Fruit fly (Drosophila melanogaster): ENCODE results near the gene Eig71Ee.

Eig71Ee gene

DNA sequence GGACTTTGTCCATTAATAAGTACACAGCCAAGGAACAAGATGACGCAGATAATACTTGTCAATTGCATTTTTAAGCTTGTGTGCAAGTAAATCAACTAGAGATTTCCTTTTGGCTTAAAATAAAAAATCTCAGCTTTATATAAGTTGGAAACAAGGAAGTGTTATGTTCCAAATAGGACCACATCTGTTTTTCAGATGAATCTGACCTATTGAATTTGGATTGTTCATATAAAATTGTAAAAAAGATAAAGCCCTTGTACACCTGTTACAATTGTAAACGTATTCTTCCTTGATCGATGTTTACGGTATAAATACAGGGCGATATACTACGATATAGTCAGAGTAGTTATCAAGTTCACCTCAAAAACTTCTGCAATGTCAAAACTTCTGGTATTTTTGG lies 1.5 kb upstream of the Eig71Ee start, which contains the start of the genes Eig71Ef and Eig71Eg:
Gene Eig71Ef, minus strand, starts transcription at position 101 of the 400 bp plus-strand sequence.
Gene Eig71Eg, plus strand, starts transcription at position 339 of the 400 bp plus-strand sequence.
- TF ChIP-seq Ets21C (GFP tag; optimal IDR thresholded peaks at IDR 0.05): no peak
- TF ChIP-seq Eip75B (GFP tag; optimal IDR thresholded peaks at IDR 0.05): no peak
- TF ChIP-seq Eip93F (GFP tag; optimal IDR thresholded peaks at IDR 0.05): no peak
- TF ChIP-seq CG6808 (GFP tag; optimal IDR thresholded peaks at IDR 0.05): no peak
- TF ChIP-seq spab (GFP tag; optimal IDR thresholded peaks at IDR 0.05): no peak
- no peak for TF ChIP-seq CG10631 (GFP tag; optimal IDR thresholded peaks at IDR 0.05)
- TF ChIP-seq fd59A (GFP tag; optimal IDR thresholded peaks at IDR 0.05): no peak
- no peak for TF ChIP-seq OdsH (GFP tag; optimal IDR thresholded peaks at IDR 0.05)
- TF ChIP-seq cyc (GFP tag; optimal IDR thresholded peaks at IDR 0.05): no peak
- TF ChIP-seq CG1621 (tag; optimal IDR thresholded peaks at IDR 0.05): no peak
- TF ChIP-seq Blimp-1 (GFP tag; optimal IDR thresholded peaks at IDR 0.05): no peak
- TF ChIP-seq CG7368 (GFP tag; optimal IDR thresholded peaks at IDR 0.05): no peak

DNA sequence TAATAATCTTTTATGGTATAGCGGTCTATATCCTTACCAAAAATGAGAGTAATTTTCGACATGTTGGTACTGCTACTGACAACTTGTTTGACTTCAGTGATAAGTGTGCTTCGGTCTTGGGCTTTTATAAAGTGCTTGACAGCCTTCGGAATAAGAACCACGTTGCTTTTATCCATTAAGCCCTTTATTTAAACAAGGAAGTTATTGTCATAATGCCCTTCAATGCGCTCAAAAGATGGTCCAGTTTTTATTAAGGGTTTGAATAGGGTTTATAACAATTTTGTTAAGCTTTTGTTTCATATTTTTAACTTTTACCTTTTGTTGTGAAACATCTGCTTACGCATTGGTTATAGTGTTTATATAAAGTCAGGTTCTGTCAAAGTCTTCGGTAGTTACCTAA lies 3.7 kb downstream of the Eig71Ee start, which contains the start of the genes Eig71Ec and Eig71Ed:
Gene Eig71Ec, minus strand, starts transcription at position 101 of the 400 bp plus-strand sequence.
Gene Eig71Ed, plus strand, starts transcription at position 384 of the 400 bp plus-strand sequence.
- no peak for TF ChIP-seq CG9139 (GFP tag; optimal IDR thresholded peaks at IDR 0.05)
- TF ChIP-seq Eip93F (GFP tag; optimal IDR thresholded peaks at IDR 0.05): no peak
- no peak for TF ChIP-seq Ets21C (GFP tag; optimal IDR thresholded peaks at IDR 0.05)
- no peak for TF ChIP-seq CG15336 (GFP tag; IDR thresholded peaks at IDR 0.05)
- no peak for TF ChIP-seq CG6163 (GFP tag; IDR thresholded peaks at IDR 0.05)
- TF ChIP-seq CG11762 (GFP tag; optimal IDR thresholded peaks at IDR 0.05; ENCODE audit: insufficient read depth): no peak
- TF ChIP-seq CG3032 (tag; optimal IDR thresholded peaks at IDR 0.05): no peak
- TF ChIP-seq pdm3 (GFP tag; optimal IDR thresholded peaks at IDR 0.05): no peak
- TF ChIP-seq cyc (GFP tag; optimal IDR thresholded peaks at IDR 0.05): no peak
- no peak for TF ChIP-seq Hr4 (GFP tag; optimal IDR thresholded peaks at IDR 0.05)
- TF ChIP-seq esn (GFP tag; optimal IDR thresholded peaks at IDR 0.05): no peak
- no peak for TF ChIP-seq Sox15 (GFP tag; optimal IDR thresholded peaks at IDR 0.05)
- TF ChIP-seq CG10631 (GFP tag; optimal IDR thresholded peaks at IDR 0.05): no peak
- no peak for TF ChIP-seq Hr38 (GFP tag; optimal IDR thresholded peaks at IDR 0.05)
- no peak for TF ChIP-seq topi (GFP tag; optimal IDR thresholded peaks at IDR 0.05)
- TF ChIP-seq CG8319 (GFP tag; optimal IDR thresholded peaks at IDR 0.05): no peak
- TF ChIP-seq fd85E (GFP tag; optimal IDR thresholded peaks at IDR 0.05): no peak
- no peak for TF ChIP-seq svp (GFP tag)
- TF ChIP-seq CG7368 (GFP tag; optimal IDR thresholded peaks at IDR 0.05): no peak
- no peak for TF ChIP-seq Hr39 (GFP tag; optimal IDR thresholded peaks at IDR 0.05)

DNA sequence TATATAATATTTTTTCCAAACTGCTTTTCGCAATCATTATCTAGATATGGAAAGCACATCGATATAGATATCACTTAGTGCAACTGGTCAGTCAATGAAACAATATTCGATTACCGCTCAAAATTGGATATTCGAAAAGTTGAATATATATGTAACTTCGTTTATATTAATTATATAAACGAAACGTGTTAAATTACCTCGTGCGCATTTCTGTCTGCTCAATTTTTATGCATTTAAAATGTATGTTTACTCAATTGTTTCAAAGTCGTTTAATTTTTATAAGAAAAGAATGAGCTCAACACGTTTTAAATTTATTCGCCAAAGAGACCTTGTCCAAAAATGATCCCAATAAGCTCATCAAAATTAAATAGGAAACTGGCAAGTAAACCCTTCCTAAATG lies 5.3 kb downstream of the Eig71Ee start, which contains the start of gene CG43084:
Gene CG43084, plus strand, starts transcription at position 301 of the 400 bp plus-strand sequence.
- no peak for TF ChIP-seq CG8319 (GFP tag; optimal IDR thresholded peaks at IDR 0.05)
- TF ChIP-seq CG4318 (GFP tag; optimal IDR thresholded peaks at IDR 0.05): no peak

DNA sequence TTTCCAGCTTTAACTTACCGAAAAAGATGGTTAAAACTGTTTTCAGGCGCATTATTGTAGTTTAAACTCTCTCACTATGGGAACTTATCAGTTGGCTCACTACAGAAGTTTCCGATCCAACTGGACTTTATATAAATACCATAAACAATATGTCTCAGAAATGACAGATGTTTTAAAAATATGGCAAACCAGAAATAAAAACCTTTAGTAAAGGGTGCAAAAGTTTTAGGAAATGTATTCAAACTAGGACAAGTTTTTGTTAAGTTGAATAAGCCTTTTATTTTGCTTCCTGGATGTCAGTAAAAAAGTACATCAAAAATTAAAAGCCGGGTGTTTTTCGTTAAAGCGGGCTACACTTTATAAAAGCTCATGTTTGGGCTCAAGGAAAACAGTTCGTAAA lies 6.2 kb downstream of the Eig71Ee start, which contains the start of the genes Eig71Ea and Eig71Eb:
Gene Eig71Ea, minus strand, starts transcription at position 101 of the 400 bp plus-strand sequence.
Gene Eig71Eb, plus strand, starts transcription at position 376 of the 400 bp plus-strand sequence.
- TF ChIP-seq CG16779 (tag; optimal IDR thresholded peaks at IDR 0.05) (no peak), CG11762 (GFP tag; optimal IDR thresholded peaks at IDR 0.05; ENCODE audit: insufficient read depth) (no peak), CG10631 (GFP tag; optimal IDR thresholded peaks at IDR 0.05) (no peak), Met (GFP tag; optimal IDR thresholded peaks at IDR 0.05) (no peak), Sox15 (GFP tag; optimal IDR thresholded peaks at IDR 0.05) (no peak), acj6 (GFP tag; optimal IDR thresholded peaks at IDR 0.05) (no peak), Lpt (GFP tag; optimal IDR thresholded peaks at IDR 0.05) (no peak), Ets21C (GFP tag; optimal IDR thresholded peaks at IDR 0.05) (no peak), fd59A (GFP tag; optimal IDR thresholded peaks at IDR 0.05) (no peak), eg (GFP tag; IDR thresholded peaks at IDR 0.05) (no peak), CG6163 (GFP tag; IDR thresholded peaks at IDR 0.05) (no peak), CG11902 (GFP tag; optimal IDR thresholded peaks at IDR 0.05) (no peak), Hr39 (GFP tag; optimal IDR thresholded peaks at IDR 0.05) (no peak), CG6792 (GFP tag; optimal IDR thresholded peaks at IDR 0.05) (no peak), net (GFP tag; optimal IDR thresholded peaks at IDR 0.05) (no peak)

Data from whole organism, prepupa.